Worm (Caenorhabditis elegans) whole organism, L2 larva: ENCODE measurements around the gene srh-299.

ENCODE experiments used
- C34F6.9 ChIP-seq: fragments of 150-350 bp; optimal IDR thresholded peaks from 2 replicates; lab custom pipeline; 2014; ENCODE audit warnings: missing biosample characterization, missing genetic modification characterization
- F13H6.1 ChIP-seq: sonication (generic microtip); optimal IDR thresholded peaks from 2 replicates; lab custom pipeline; 2016; ENCODE audit warnings: missing genetic modification characterization, missing compliant biosample characterization
- R02D3.7 ChIP-seq: fragments of 150-350 bp; optimal IDR thresholded peaks from 2 replicates; lab custom pipeline; 2014; ENCODE audit warnings: missing biosample characterization, missing genetic modification characterization
- Y55F3AM.14 ChIP-seq: fragments of 200-800 bp; sonication (Bioruptor generic); optimal IDR thresholded peaks from 2 replicates; lab custom pipeline; 2018; ENCODE audit warnings: mild to moderate bottlenecking, missing genetic modification characterization, missing compliant biosample characterization
- ZK546.5 ChIP-seq: sonication (generic microtip); optimal IDR thresholded peaks from 2 replicates; lab custom pipeline; 2017; ENCODE audit warnings: missing biosample characterization, missing genetic modification characterization
- alr-1 ChIP-seq: fragments of 150-350 bp; optimal IDR thresholded peaks from 2 replicates; lab custom pipeline; 2014; ENCODE audit warnings: missing biosample characterization, missing genetic modification characterization
- aly-2 ChIP-seq: fragments of 150-350 bp; optimal IDR thresholded peaks from 2 replicates; lab custom pipeline; 2014; ENCODE audit warnings: missing biosample characterization, missing genetic modification characterization
- ama-1 ChIP-seq: fragments of 150-350 bp; optimal IDR thresholded peaks from 2 replicates; lab custom pipeline; 2018; ENCODE audit warnings: inconsistent platforms
- ceh-16 ChIP-seq: fragments of 150-350 bp; optimal IDR thresholded peaks from 2 replicates; lab custom pipeline; 2014; ENCODE audit warnings: missing biosample characterization, missing genetic modification characterization
- ceh-82 ChIP-seq: fragments of 150-350 bp; optimal IDR thresholded peaks from 2 replicates; lab custom pipeline; 2014; ENCODE audit warnings: missing biosample characterization, missing genetic modification characterization
- crh-2 ChIP-seq: sonication (generic microtip); optimal IDR thresholded peaks from 2 replicates; lab custom pipeline; 2017; ENCODE audit warnings: missing biosample characterization, missing genetic modification characterization
- dmd-4 ChIP-seq: sonication (generic microtip); optimal IDR thresholded peaks from 2 replicates; lab custom pipeline; 2017; ENCODE audit warnings: missing biosample characterization, missing genetic modification characterization
- egl-27 ChIP-seq: sonication (generic microtip); optimal IDR thresholded peaks from 3 replicates; lab custom pipeline; 2017; ENCODE audit warnings: missing biosample characterization, missing genetic modification reagents, missing genetic modification characterization
- elt-1 ChIP-seq: fragments of 150-350 bp; optimal IDR thresholded peaks from 2 replicates; lab custom pipeline; 2014; ENCODE audit warnings: missing biosample characterization, missing genetic modification characterization
- gmeb-1 ChIP-seq: fragments of 150-350 bp; optimal IDR thresholded peaks from 2 replicates; lab custom pipeline; 2014; ENCODE audit warnings: missing biosample characterization, missing genetic modification characterization
- lin-11 ChIP-seq: fragments of 150-350 bp; sonication (generic microtip); optimal IDR thresholded peaks from 2 replicates; lab custom pipeline; 2014; ENCODE audit warnings: missing biosample characterization, missing genetic modification characterization, inconsistent platforms, mixed read lengths
- lsy-2 ChIP-seq, 2 experiments: fragments of 150-350 bp in 1 of 2; sonication (generic microtip) in 1 of 2; optimal IDR thresholded peaks; 2 replicates each; lab custom pipeline; 2014 to 2017; ENCODE audit warnings: missing biosample characterization in 2 of 2, missing genetic modification characterization in 2 of 2
- mab-5 ChIP-seq: fragments of 150-350 bp; optimal IDR thresholded peaks from 2 replicates; lab custom pipeline; 2014; ENCODE audit warnings: missing biosample characterization, missing genetic modification characterization
- mbf-1 ChIP-seq: sonication (generic microtip); optimal IDR thresholded peaks from 2 replicates; lab custom pipeline; 2017; ENCODE audit warnings: missing biosample characterization, missing genetic modification characterization
- nhr-12 ChIP-seq: fragments of 150-350 bp; optimal IDR thresholded peaks from 2 replicates; lab custom pipeline; 2014; ENCODE audit warnings: missing biosample characterization, missing genetic modification characterization
- nhr-129 ChIP-seq: fragments of 150-350 bp; optimal IDR thresholded peaks from 2 replicates; lab custom pipeline; 2014; ENCODE audit warnings: missing biosample characterization, missing genetic modification characterization
- nhr-21 ChIP-seq: fragments of 150-350 bp; optimal IDR thresholded peaks from 2 replicates; lab custom pipeline; 2014; ENCODE audit warnings: missing biosample characterization, missing genetic modification characterization
- nhr-23 ChIP-seq: fragments of 150-350 bp; optimal IDR thresholded peaks from 2 replicates; lab custom pipeline; 2014; ENCODE audit warnings: missing biosample characterization, missing genetic modification reagents, missing genetic modification characterization
- nhr-237 ChIP-seq: fragments of 150-350 bp; optimal IDR thresholded peaks from 2 replicates; lab custom pipeline; 2014; ENCODE audit warnings: missing biosample characterization, missing genetic modification characterization
- nhr-25 ChIP-seq: fragments of 150-350 bp; sonication (generic microtip); optimal IDR thresholded peaks from 3 replicates; lab custom pipeline; 2014; ENCODE audit warnings: missing biosample characterization, missing genetic modification characterization
- nhr-6 ChIP-seq: fragments of 150-350 bp; optimal IDR thresholded peaks from 2 replicates; lab custom pipeline; 2014; ENCODE audit warnings: missing biosample characterization, missing genetic modification characterization
- nhr-77 ChIP-seq: fragments of 150-350 bp; optimal IDR thresholded peaks from 2 replicates; lab custom pipeline; 2014; ENCODE audit warnings: missing biosample characterization, missing genetic modification characterization
- skn-1 ChIP-seq: sonication (generic microtip); optimal IDR thresholded peaks from 2 replicates; lab custom pipeline; 2017; ENCODE audit warnings: missing biosample characterization, missing genetic modification characterization
- sma-9 ChIP-seq, 2 experiments: fragments of 150-350 bp in 1 of 2; sonication (generic microtip) in 1 of 2; optimal IDR thresholded peaks; 2 replicates each; lab custom pipeline; 2014 to 2016; ENCODE audit warnings: missing genetic modification characterization in 2 of 2, mild to moderate bottlenecking in 1 of 2, missing biosample characterization in 1 of 2, missing compliant biosample characterization in 1 of 2, missing genetic modification reagents in 1 of 2, moderate library complexity in 1 of 2
- snpc-4 ChIP-seq: fragments of 150-350 bp; optimal IDR thresholded peaks from 2 replicates; lab custom pipeline; 2014; ENCODE audit warnings: missing biosample characterization, missing genetic modification characterization
- unc-55 ChIP-seq: fragments of 150-350 bp; sonication (generic microtip); optimal IDR thresholded peaks from 3 replicates; lab custom pipeline; 2014; ENCODE audit warnings: missing biosample characterization, missing genetic modification reagents, missing genetic modification characterization
- unc-62 ChIP-seq: fragments of 150-350 bp; optimal IDR thresholded peaks from 2 replicates; lab custom pipeline; 2014; ENCODE audit warnings: missing biosample characterization, missing genetic modification reagents, missing genetic modification characterization
- zag-1 ChIP-seq: fragments of 150-350 bp; optimal IDR thresholded peaks from 2 replicates; lab custom pipeline; 2014; ENCODE audit warnings: missing biosample characterization, missing genetic modification characterization
- ztf-1 ChIP-seq: fragments of 200-800 bp; sonication (Bioruptor generic); conservative IDR thresholded peaks from 2 replicates; pipeline ENCODE4 v1.3.6; 2022; ENCODE audit warnings: missing genetic modification characterization, missing compliant biosample characterization
- ztf-11 ChIP-seq: sonication (generic microtip); optimal IDR thresholded peaks from 2 replicates; lab custom pipeline; 2017; ENCODE audit warnings: missing biosample characterization, missing genetic modification characterization

The srh-299 gene

ce11 chrV:15826110-15826509 is 37.0 kb upstream of the srh-299 start, which contains the start of gene srbc-51:
srbc-51 (plus strand) TSS chrV:15826410.
- TF ChIP-seq nhr-77 (tag; lab: Kevin White, UChicago) = no peak
- TF ChIP-seq skn-1 = no peak
- no peak for TF ChIP-seq C34F6.9 (tag; lab: Kevin White, UChicago)
- no peak for TF ChIP-seq ama-1 (lab: Kevin White, UChicago)
- no peak for TF ChIP-seq ztf-1
- TF ChIP-seq unc-55 (GFP tag; lab: Kevin White, UChicago) = no peak
- no peak for TF ChIP-seq egl-27 (tag; lab: Kevin White, UChicago)
- no peak for TF ChIP-seq snpc-4
- no peak for TF ChIP-seq nhr-21
- no peak for TF ChIP-seq ztf-11 (tag; lab: Kevin White, UChicago)
- TF ChIP-seq nhr-6 (tag; lab: Kevin White, UChicago) = no peak
- no peak for TF ChIP-seq gmeb-1
- no peak for TF ChIP-seq elt-1 (tag; lab: Kevin White, UChicago)
- TF ChIP-seq lin-11 (tag; lab: Kevin White, UChicago) = no peak
- no peak for TF ChIP-seq unc-62 (GFP tag; lab: Kevin White, UChicago)
- no peak for TF ChIP-seq nhr-237 (tag; lab: Kevin White, UChicago)

DNA sequence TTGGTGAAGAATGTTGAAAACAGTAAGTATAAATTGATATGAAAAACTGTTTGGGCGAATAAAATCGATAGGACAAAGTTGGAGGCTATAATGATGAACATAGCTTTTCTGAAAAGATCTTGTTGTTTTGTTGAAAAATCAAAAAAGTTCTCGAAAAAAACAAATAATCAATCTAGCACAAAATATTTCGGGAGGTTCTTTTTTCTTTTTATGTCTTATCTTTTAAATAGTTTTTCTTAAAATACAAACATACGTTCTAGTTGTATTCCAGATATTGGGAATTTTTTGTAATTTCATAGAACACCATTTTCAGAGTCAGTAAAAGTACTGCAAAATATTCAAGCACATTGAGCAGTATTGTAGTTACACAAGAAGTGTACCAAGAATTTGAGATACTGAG is 33.2 kb upstream of the srh-299 start, which contains the start of gene srbc-55:
Gene srbc-55, minus strand, starts transcription at position 101 of the 400 bp plus-strand sequence.
- TF ChIP-seq sma-9 (GFP tag; optimal IDR thresholded peaks at IDR 0.05; lab: Kevin White, UChicago) (no peak), sma-9 (tag; optimal IDR thresholded peaks at IDR 0.05; lab: Kevin White, UChicago) (no peak), mbf-1 (no peak), nhr-23 (tag; lab: Kevin White, UChicago) (no peak), dmd-4 (tag; lab: Kevin White, UChicago) (no peak), lsy-2 (tag; optimal IDR thresholded peaks at IDR 0.05; lab: Kevin White, UChicago) (no peak), mab-5 (no peak), crh-2 (no peak), unc-62 (GFP tag; lab: Kevin White, UChicago) (no peak), ama-1 (lab: Kevin White, UChicago) (no peak), nhr-12 (no peak)
- TF ChIP-seq, all 48 proteins: peak for 0

- TF ChIP-seq R02D3.7 (tag; lab: Kevin White, UChicago) = no peak
These were observed 31.6 kb upstream of the srh-299 start, which contains the start of gene srbc-56 for ce11 chrV:15831586-15831985. srbc-56 (minus strand) TSS chrV:15831686.

DNA sequence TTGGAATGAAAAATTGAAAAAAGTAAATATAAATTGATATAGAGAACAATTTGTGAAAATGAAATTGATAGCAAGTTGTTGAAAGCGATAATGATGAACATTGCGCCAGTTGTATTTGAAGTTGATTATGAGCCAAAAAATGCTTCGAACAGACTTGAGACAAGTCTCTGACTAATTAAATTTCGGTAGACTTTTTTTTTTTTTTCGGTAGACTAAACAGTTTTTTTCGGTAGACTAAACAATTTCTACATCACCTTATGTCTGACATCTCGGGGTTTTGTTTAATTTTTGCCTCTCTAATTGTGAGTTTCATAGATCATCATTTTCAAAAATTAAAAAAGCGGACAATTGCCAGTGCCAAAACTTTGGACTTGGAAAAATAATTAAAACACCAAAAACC is 29.5 kb upstream of the srh-299 start, which contains the start of gene srbc-54:
Gene srbc-54, minus strand, starts transcription at position 101 of the 400 bp plus-strand sequence.
- TF ChIP-seq ZK546.5 (tag; lab: Kevin White, UChicago) (no peak), ceh-16 (tag; lab: Kevin White, UChicago) (no peak), snpc-4 (no peak), zag-1 (no peak), nhr-6 (tag; lab: Kevin White, UChicago) (no peak), F13H6.1 (tag; lab: Kevin White, UChicago) (no peak), nhr-12 (no peak), aly-2 (tag; lab: Kevin White, UChicago) (no peak), nhr-25 (tag; lab: Kevin White, UChicago) (no peak), mab-5 (no peak), nhr-129 (tag; lab: Kevin White, UChicago) (no peak), Y55F3AM.14 (GFP tag; lab: Kevin White, UChicago) (no peak), elt-1 (tag; lab: Kevin White, UChicago) (no peak)

DNA sequence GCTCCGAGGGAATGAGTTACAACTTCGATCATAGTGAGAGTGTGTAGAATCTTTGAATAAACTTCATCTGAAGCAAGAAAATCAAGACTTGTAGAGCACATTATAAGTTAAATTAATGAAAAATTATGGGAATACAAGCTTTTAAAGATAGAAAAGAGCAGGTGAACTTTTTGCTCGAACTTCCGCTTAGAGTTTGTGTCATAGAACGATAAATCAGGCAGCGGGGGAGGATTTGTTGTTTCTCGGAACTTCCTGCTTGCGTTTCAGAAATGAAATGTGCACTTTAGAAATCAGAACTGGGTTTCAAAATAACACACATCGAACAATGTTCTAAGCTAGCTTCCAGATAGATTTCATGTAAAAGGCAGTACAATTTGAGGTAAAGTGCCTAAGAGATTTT is 22.0 kb upstream of the srh-299 start, which contains the start of gene srh-149:
Gene srh-149, minus strand, starts transcription at position 101 of the 400 bp plus-strand sequence.
- TF ChIP-seq nhr-237 (tag; lab: Kevin White, UChicago) (no peak), ceh-82 (tag; lab: Kevin White, UChicago) (no peak), Y55F3AM.14 (GFP tag; lab: Kevin White, UChicago) (no peak), R02D3.7 (tag; lab: Kevin White, UChicago) (no peak), alr-1 (tag; lab: Kevin White, UChicago) (no peak)
